Worm (Caenorhabditis elegans) whole organism, late embryonic: Measurements from ENCODE around the gene C30H6.8.

ENCODE experiments used
- ama-1 ChIP-seq: fragments of 150-350 bp; optimal IDR thresholded peaks from 2 replicates; lab custom pipeline; 2014
- ceh-14 ChIP-seq: sonication (generic microtip); optimal IDR thresholded peaks from 2 replicates; lab custom pipeline; 2016; ENCODE audit warnings: missing genotype, missing genetic modification characterization, missing compliant biosample characterization
- ceh-24 ChIP-seq: sonication (generic microtip); optimal IDR thresholded peaks from 2 replicates; lab custom pipeline; 2016; ENCODE audit warnings: mild to moderate bottlenecking, missing genetic modification characterization, missing compliant biosample characterization
- elt-2 ChIP-seq: sonication (generic microtip); optimal IDR thresholded peaks from 2 replicates; lab custom pipeline; 2016; ENCODE audit warnings: missing genetic modification reagents, missing genetic modification characterization, missing compliant biosample characterization
- ets-4 ChIP-seq: sonication (generic microtip); optimal IDR thresholded peaks from 2 replicates; lab custom pipeline; 2016; ENCODE audit warnings: missing genetic modification characterization, missing compliant biosample characterization
- hlh-13 ChIP-seq: fragments of 200-800 bp; sonication (Bioruptor generic); optimal IDR thresholded peaks from 2 replicates; lab custom pipeline; 2018; ENCODE audit warnings: mild to moderate bottlenecking, missing genetic modification characterization, missing compliant biosample characterization
- lim-6 ChIP-seq: sonication (generic microtip); optimal IDR thresholded peaks from 2 replicates; lab custom pipeline; 2016; ENCODE audit warnings: missing genetic modification characterization, missing compliant biosample characterization
- pha-4 ChIP-seq: fragments of 150-350 bp; optimal IDR thresholded peaks from 2 replicates; lab custom pipeline; 2018; ENCODE audit warnings: missing biosample characterization, missing genetic modification reagents, missing genetic modification characterization
- pqm-1 ChIP-seq: sonication (generic microtip); optimal IDR thresholded peaks from 2 replicates; lab custom pipeline; 2016; ENCODE audit warnings: missing genetic modification characterization, missing compliant biosample characterization
- ref-2 ChIP-seq: sonication (generic microtip); optimal IDR thresholded peaks from 2 replicates; lab custom pipeline; 2016; ENCODE audit warnings: missing genetic modification characterization, missing compliant biosample characterization
- unc-55 ChIP-seq: sonication (generic microtip); optimal IDR thresholded peaks from 2 replicates; lab custom pipeline; 2017; ENCODE audit warnings: missing biosample characterization, missing genetic modification reagents, missing genetic modification characterization

- no peak for TF ChIP-seq ceh-24 (tag; lab: Kevin White, UChicago)
- no peak for TF ChIP-seq ceh-14 (tag; lab: Kevin White, UChicago)
- TF ChIP-seq elt-2 (tag; lab: Kevin White, UChicago): no peak
- TF ChIP-seq unc-55 (GFP tag; lab: Kevin White, UChicago): no peak
- TF ChIP-seq pha-4 (tag; lab: Kevin White, UChicago): no peak
- TF ChIP-seq ama-1 (lab: Kevin White, UChicago): no peak
- TF ChIP-seq pqm-1: no peak
- no peak for TF ChIP-seq ref-2 (tag; lab: Kevin White, UChicago)
- no peak for TF ChIP-seq ets-4 (tag; lab: Kevin White, UChicago)
- no peak for TF ChIP-seq hlh-13
- TF ChIP-seq lim-6 (tag; lab: Kevin White, UChicago): no peak
Measured at ce11 chrIV:17367294-17367693, 14.8 kb upstream of the C30H6.8 start, which contains the start of gene zipt-17.
